Fruit fly (Drosophila melanogaster) whole organism: ENCODE results near the gene UQCR-C2.
"Not testable (repeated sequence)": the region's sequence is repeated elsewhere in the genome, so short reads cannot be mapped to it uniquely, and the experiment has no call there.

ENCODE experiments used
- CG8478 ChIP-seq: fragments of >200 bp; optimal IDR thresholded peaks from 2 replicates; lab custom pipeline; 2018; ENCODE audit warnings: inconsistent platforms
- EcR ChIP-seq, 2 experiments: fragments of >200 bp; optimal IDR thresholded peaks; 2 replicates each; lab custom pipeline; 2017; ENCODE audit warnings: missing biosample characterization in 2 of 2, missing genetic modification characterization in 2 of 2, missing genetic modification reagents in 2 of 2
- pan ChIP-seq: fragments of >200 bp; optimal IDR thresholded peaks from 2 replicates; lab custom pipeline; 2017
- psq ChIP-seq: fragments of >200 bp; optimal IDR thresholded peaks from 2 replicates; lab custom pipeline; 2017

DNA sequence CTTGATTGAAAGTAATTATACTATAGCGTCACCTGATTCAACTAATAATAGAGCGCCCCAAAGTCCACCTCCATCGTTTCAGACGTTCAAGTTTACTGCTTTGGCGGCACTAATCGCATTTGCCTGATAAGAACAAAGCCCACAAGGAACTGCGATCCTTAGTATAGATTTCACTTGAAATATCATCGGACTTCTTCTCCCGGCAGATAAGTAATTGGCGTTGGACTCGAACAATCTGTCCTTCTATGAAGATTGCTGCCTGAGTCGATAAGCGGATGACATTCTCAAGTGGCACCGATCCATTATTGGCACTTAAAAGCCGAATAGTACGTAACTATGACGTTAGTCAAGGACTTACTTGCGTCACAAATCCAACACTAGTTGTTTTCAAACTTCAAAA lies 10.7 kb upstream of the UQCR-C2 start, which contains the start of gene Mipp1:
- not testable (repeated sequence) for TF ChIP-seq EcR (GFP tag; optimal IDR thresholded peaks at IDR 0.05; lab: Kevin White, UChicago); psq (lab: Kevin White, UChicago); CG8478; pan (lab: Kevin White, UChicago)
